Worm (Caenorhabditis elegans) whole organism, young adult: ENCODE data around the gene F26G1.3.

Source experiments
- T26A5.8 ChIP-seq: sonication (generic microtip); optimal IDR thresholded peaks from 2 replicates; lab custom pipeline; 2016; ENCODE audit warnings: missing genetic modification characterization, missing compliant biosample characterization
- dpl-1 ChIP-seq: fragments of 150-350 bp; optimal IDR thresholded peaks from 2 replicates; lab custom pipeline; 2014; ENCODE audit warnings: missing biosample characterization, missing genetic modification reagents, missing genetic modification characterization
- hmg-1.2 ChIP-seq: fragments of 200-800 bp; sonication (Bioruptor generic); IDR thresholded peaks from 2 replicates; pipeline ENCODE4 v1.3.6; 2022; ENCODE audit warnings: missing genetic modification reagents, missing genetic modification characterization, missing compliant biosample characterization
- snpc-4 ChIP-seq, 5 experiments: fragments of 150-350 bp in 1 of 5; sonication (generic microtip) in 4 of 5; optimal IDR thresholded peaks; 2 replicates each; lab custom pipeline; 2014 to 2018; ENCODE audit warnings: missing genetic modification characterization in 5 of 5, missing biosample characterization in 3 of 5, antibody characterized with exemption in 2 of 5, mild to moderate bottlenecking in 2 of 5, missing compliant biosample characterization in 2 of 5, missing genotype in 2 of 5, moderate library complexity in 2 of 5, missing genetic modification reagents in 1 of 5

DNA sequence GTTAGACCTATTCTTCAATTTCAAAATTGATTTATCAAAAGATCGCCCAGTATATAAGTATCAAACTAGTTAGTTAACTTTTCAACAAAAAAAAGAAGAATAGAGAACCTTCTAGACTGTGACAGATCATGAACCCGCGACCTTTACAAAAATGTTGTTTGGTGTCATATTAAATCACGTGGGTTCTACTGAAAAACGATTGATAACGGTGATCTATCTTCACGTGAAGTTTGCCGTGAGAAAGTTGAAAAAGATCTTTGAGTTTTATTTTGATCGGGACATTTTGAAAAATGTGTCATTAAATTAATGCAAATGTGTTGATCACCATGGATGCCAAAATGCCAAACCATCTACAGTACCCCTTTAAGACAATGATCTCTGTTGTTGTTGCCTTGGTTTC, 10.2 kb upstream of the F26G1.3 start:
- TF ChIP-seq T26A5.8: no peak
- no peak for TF ChIP-seq hmg-1.2 (GFP tag; lab: Robert Waterston, UW)
- no peak for TF ChIP-seq dpl-1 (GFP tag; lab: Kevin White, UChicago)
- no peak for TF ChIP-seq snpc-4 (GFP tag; optimal IDR thresholded peaks at IDR 0.05; lab: Kevin White, UChicago)
- no peak for TF ChIP-seq snpc-4 (tag; optimal IDR thresholded peaks at IDR 0.05; lab: Kevin White, UChicago)
